Fruit fly (Drosophila melanogaster) whole organism, embryonic: ENCODE results near the gene CG8460.

Experiments
- Abd-B ChIP-seq: fragments of 200-800 bp; sonication (Bioruptor generic); optimal IDR thresholded peaks from 2 replicates; lab custom pipeline; 2018; ENCODE audit warnings: missing biosample characterization, mild to moderate bottlenecking, missing genetic modification characterization, moderate library complexity
- B-H1 ChIP-seq: fragments of 200-800 bp; sonication (Bioruptor generic); IDR thresholded peaks from 3 replicates; pipeline ENCODE4 v1.3.6; 2022; ENCODE audit warnings: missing biosample characterization, missing genetic modification characterization
- BEAF-32 ChIP-seq: fragments of 200-800 bp; sonication (Bioruptor generic); optimal IDR thresholded peaks from 3 replicates; lab custom pipeline; 2017; ENCODE audit warnings: missing biosample characterization, missing genetic modification characterization, mild to moderate bottlenecking, moderate library complexity, missing genetic modification reagents
- CG10274 ChIP-seq: fragments of 200-800 bp; sonication (Bioruptor generic); optimal IDR thresholded peaks from 3 replicates; lab custom pipeline; 2017; ENCODE audit warnings: missing biosample characterization, mild to moderate bottlenecking, missing genetic modification characterization
- CG12744 ChIP-seq: fragments of 200-800 bp; sonication (Bioruptor generic); optimal IDR thresholded peaks from 2 replicates; lab custom pipeline; 2016; ENCODE audit warnings: missing biosample characterization, missing genetic modification characterization
- CG12769 ChIP-seq: fragments of 200-800 bp; sonication (Bioruptor generic); optimal IDR thresholded peaks from 2 replicates; lab custom pipeline; 2019; ENCODE audit warnings: missing biosample characterization, mild to moderate bottlenecking, missing genetic modification characterization, moderate library complexity
- CG13296 ChIP-seq: fragments of 200-800 bp; sonication (Bioruptor generic); optimal IDR thresholded peaks from 3 replicates; lab custom pipeline; 2018; ENCODE audit warnings: missing biosample characterization, mild to moderate bottlenecking, missing genetic modification characterization
- CG15479 ChIP-seq: fragments of 200-800 bp; sonication (Bioruptor generic); optimal IDR thresholded peaks from 3 replicates; lab custom pipeline; 2019; ENCODE audit warnings: missing biosample characterization, mild to moderate bottlenecking, missing genetic modification characterization, moderate library complexity
- CG16813 ChIP-seq: fragments of 200-800 bp; sonication (Bioruptor generic); IDR thresholded peaks from 3 replicates; pipeline ENCODE4 v1.3.6; 2022; ENCODE audit warnings: missing biosample characterization, missing genetic modification characterization; ENCODE audit not compliant: partially characterized antibody
- CG18262 ChIP-seq: fragments of 200-800 bp; optimal IDR thresholded peaks from 3 replicates; lab custom pipeline; 2019; ENCODE audit warnings: missing biosample characterization, mild to moderate bottlenecking, missing genetic modification characterization, moderate library complexity
- CG18764 ChIP-seq: fragments of 200-800 bp; sonication (Bioruptor generic); optimal IDR thresholded peaks from 3 replicates; lab custom pipeline; 2016; ENCODE audit warnings: missing biosample characterization, missing genetic modification characterization
- CG2116 ChIP-seq: fragments of 200-800 bp; sonication (Bioruptor generic); optimal IDR thresholded peaks from 3 replicates; lab custom pipeline; 2018; ENCODE audit warnings: missing biosample characterization, mild to moderate bottlenecking, missing genetic modification characterization
- CG2120 ChIP-seq: fragments of 200-800 bp; sonication (Bioruptor generic); optimal IDR thresholded peaks from 3 replicates; lab custom pipeline; 2016; ENCODE audit warnings: missing biosample characterization, missing genetic modification characterization
- CG2129 ChIP-seq: fragments of 200-800 bp; sonication (Bioruptor generic); IDR thresholded peaks from 2 replicates; pipeline ENCODE4 v1.3.6; 2022; ENCODE audit warnings: missing biosample characterization, missing genetic modification characterization; ENCODE audit not compliant: partially characterized antibody
- CG2875 ChIP-seq: fragments of 200-800 bp; sonication (Bioruptor generic); optimal IDR thresholded peaks from 2 replicates; lab custom pipeline; 2017; ENCODE audit warnings: missing biosample characterization, mild to moderate bottlenecking, missing genetic modification characterization, missing genetic modification reagents
- CG3065 ChIP-seq: fragments of 200-800 bp; sonication (Bioruptor generic); optimal IDR thresholded peaks from 2 replicates; lab custom pipeline; 2016; ENCODE audit warnings: missing biosample characterization, missing genetic modification characterization
- CG31441 ChIP-seq: fragments of 200-800 bp; sonication (Bioruptor generic); IDR thresholded peaks from 2 replicates; pipeline ENCODE4 v1.3.6; 2022; ENCODE audit warnings: missing biosample characterization, missing genetic modification characterization
- CG3281 ChIP-seq: fragments of 200-800 bp; sonication (Bioruptor generic); optimal IDR thresholded peaks from 3 replicates; lab custom pipeline; 2017; ENCODE audit warnings: missing biosample characterization, mild to moderate bottlenecking, missing genetic modification characterization
- CG3407 ChIP-seq: fragments of 200-800 bp; sonication (Bioruptor generic); optimal IDR thresholded peaks from 2 replicates; lab custom pipeline; 2018; ENCODE audit warnings: missing biosample characterization, mild to moderate bottlenecking, missing genetic modification characterization
- CG3995 ChIP-seq: fragments of 200-800 bp; sonication (Bioruptor generic); optimal IDR thresholded peaks from 3 replicates; lab custom pipeline; 2016; ENCODE audit warnings: missing biosample characterization, missing genetic modification characterization
- CG5953 ChIP-seq: fragments of 200-800 bp; sonication (Bioruptor generic); IDR thresholded peaks from 2 replicates; pipeline ENCODE4 v1.3.6; 2022; ENCODE audit warnings: missing biosample characterization, missing genetic modification characterization
- CG7556 ChIP-seq: fragments of 200-800 bp; sonication (Bioruptor generic); optimal IDR thresholded peaks from 2 replicates; lab custom pipeline; 2017; ENCODE audit warnings: missing biosample characterization, mild to moderate bottlenecking, missing genetic modification characterization
- Camta ChIP-seq: fragments of 200-800 bp; sonication (Bioruptor generic); optimal IDR thresholded peaks from 2 replicates; lab custom pipeline; 2016; ENCODE audit warnings: missing biosample characterization, missing genetic modification characterization
- CoRest ChIP-seq: fragments of 200-800 bp; sonication (Bioruptor generic); optimal IDR thresholded peaks from 3 replicates; lab custom pipeline; 2018; ENCODE audit warnings: missing biosample characterization, mild to moderate bottlenecking, missing genetic modification characterization, moderate library complexity
- D19A ChIP-seq: fragments of 200-800 bp; optimal IDR thresholded peaks from 3 replicates; lab custom pipeline; 2019; ENCODE audit warnings: missing biosample characterization, mild to moderate bottlenecking, missing genetic modification characterization, moderate library complexity
- Dad ChIP-seq: fragments of 200-800 bp; sonication (Bioruptor generic); optimal IDR thresholded peaks from 3 replicates; lab custom pipeline; 2016; ENCODE audit warnings: missing biosample characterization, missing genetic modification characterization
- Elba2 ChIP-seq: fragments of 200-800 bp; sonication (Bioruptor generic); optimal IDR thresholded peaks from 3 replicates; lab custom pipeline; 2016; ENCODE audit warnings: missing biosample characterization, missing genetic modification characterization
- HLH54F ChIP-seq: fragments of 200-800 bp; sonication (Bioruptor generic); optimal IDR thresholded peaks from 3 replicates; lab custom pipeline; 2016; ENCODE audit warnings: missing biosample characterization, missing genetic modification characterization
- HmgZ ChIP-seq: fragments of 200-800 bp; sonication (Bioruptor generic); optimal IDR thresholded peaks from 2 replicates; lab custom pipeline; 2018; ENCODE audit warnings: missing biosample characterization, mild to moderate bottlenecking, missing genetic modification characterization
- Hmx ChIP-seq: fragments of 200-800 bp; sonication (Bioruptor generic); optimal IDR thresholded peaks from 2 replicates; lab custom pipeline; 2016; ENCODE audit warnings: missing biosample characterization, missing genetic modification characterization
- Hr51 ChIP-seq, 2 experiments: fragments of 200-800 bp; sonication (Bioruptor generic); optimal IDR thresholded peaks; 2 replicates in 1 of 2; 3 replicates in 1 of 2; lab custom pipeline; 2016 to 2018; ENCODE audit warnings: missing biosample characterization in 2 of 2, missing genetic modification characterization in 2 of 2, mild to moderate bottlenecking in 1 of 2, moderate library complexity in 1 of 2
- Hr78 ChIP-seq, 2 experiments: fragments of 200-800 bp in 1 of 2; fragments of >200 bp in 1 of 2; sonication (Bioruptor generic) in 1 of 2; optimal IDR thresholded peaks; 2 replicates each; lab custom pipeline; 2017 to 2019; ENCODE audit warnings: missing biosample characterization in 2 of 2, missing genetic modification characterization in 2 of 2, mild to moderate bottlenecking in 1 of 2, moderate library complexity in 1 of 2
- NC2β ChIP-seq: fragments of 200-800 bp; sonication (Bioruptor generic); optimal IDR thresholded peaks from 2 replicates; lab custom pipeline; 2016; ENCODE audit warnings: missing biosample characterization, missing genetic modification characterization
- Oli ChIP-seq: fragments of 200-800 bp; sonication (Bioruptor generic); optimal IDR thresholded peaks from 2 replicates; lab custom pipeline; 2018; ENCODE audit warnings: missing biosample characterization, mild to moderate bottlenecking, missing genetic modification characterization, moderate library complexity
- Rfx ChIP-seq: fragments of 200-800 bp; sonication (Bioruptor generic); IDR thresholded peaks from 2 replicates; pipeline ENCODE4 v1.3.6; 2022; ENCODE audit warnings: missing biosample characterization, missing genetic modification characterization
- Sin3A ChIP-seq: fragments of >200 bp; optimal IDR thresholded peaks from 2 replicates; lab custom pipeline; 2018
- Six4 ChIP-seq: fragments of 200-800 bp; sonication (Bioruptor generic); optimal IDR thresholded peaks from 2 replicates; lab custom pipeline; 2016; ENCODE audit warnings: missing biosample characterization, missing genetic modification characterization
- Xrp1 ChIP-seq: fragments of 200-800 bp; sonication (Bioruptor generic); IDR thresholded peaks from 2 replicates; pipeline ENCODE4 v1.3.6; 2022; ENCODE audit warnings: missing biosample characterization, missing genetic modification characterization
- btn ChIP-seq: fragments of 200-800 bp; sonication (Bioruptor generic); optimal IDR thresholded peaks from 2 replicates; lab custom pipeline; 2016; ENCODE audit warnings: missing biosample characterization, missing genetic modification characterization
- chm ChIP-seq: fragments of 200-800 bp; sonication (Bioruptor generic); IDR thresholded peaks from 2 replicates; pipeline ENCODE4 v1.3.6; 2022; ENCODE audit warnings: missing biosample characterization, missing genetic modification characterization
- crol ChIP-seq: fragments of 200-800 bp; sonication (Bioruptor generic); IDR thresholded peaks from 2 replicates; pipeline ENCODE4 v1.3.6; 2022; ENCODE audit warnings: missing biosample characterization, missing genetic modification characterization
- hb ChIP-seq: fragments of 200-800 bp; sonication (Bioruptor generic); IDR thresholded peaks from 3 replicates; pipeline ENCODE4 v1.3.6; 2022; ENCODE audit warnings: missing biosample characterization, missing genetic modification characterization; ENCODE audit not compliant: partially characterized antibody
- mam ChIP-seq: fragments of 200-800 bp; sonication (Bioruptor generic); optimal IDR thresholded peaks from 3 replicates; lab custom pipeline; 2016; ENCODE audit warnings: missing biosample characterization, missing genetic modification characterization
- onecut ChIP-seq: fragments of 200-800 bp; sonication (Bioruptor generic); IDR thresholded peaks from 2 replicates; pipeline ENCODE4 v1.3.6; 2022; ENCODE audit warnings: missing biosample characterization, missing genetic modification characterization
- otp ChIP-seq: fragments of 200-800 bp; sonication (Bioruptor generic); IDR thresholded peaks from 3 replicates; pipeline ENCODE4, ENCODE4 v1.3.6; 2022; ENCODE audit warnings: missing biosample characterization, missing genetic modification characterization
- schlank ChIP-seq: fragments of 200-800 bp; sonication (Bioruptor generic); optimal IDR thresholded peaks from 2 replicates; lab custom pipeline; 2018; ENCODE audit warnings: missing biosample characterization, mild to moderate bottlenecking, missing genetic modification characterization
- sens ChIP-seq: fragments of 200-800 bp; sonication (Bioruptor generic); peaks from one replicate; lab custom pipeline; 2016; ENCODE audit warnings: missing biosample characterization, missing genetic modification characterization
- sob ChIP-seq: fragments of 200-800 bp; sonication (Bioruptor generic); IDR thresholded peaks from 2 replicates; pipeline ENCODE4 v1.3.6; 2022; ENCODE audit warnings: missing biosample characterization, missing genetic modification characterization
- sr ChIP-seq: fragments of 200-800 bp; sonication (Bioruptor generic); IDR thresholded peaks from 3 replicates; pipeline ENCODE4 v1.3.6; 2022; ENCODE audit warnings: missing biosample characterization, missing genetic modification characterization
- twi ChIP-seq: fragments of 200-800 bp; optimal IDR thresholded peaks from 2 replicates; lab custom pipeline; 2019; ENCODE audit warnings: missing biosample characterization, mild to moderate bottlenecking, missing genetic modification characterization, moderate library complexity
- zfh2 ChIP-seq: fragments of 200-800 bp; sonication (Bioruptor generic); optimal IDR thresholded peaks from 2 replicates; lab custom pipeline; 2016; ENCODE audit warnings: missing biosample characterization, missing genetic modification characterization

CG8460 gene

DNA sequence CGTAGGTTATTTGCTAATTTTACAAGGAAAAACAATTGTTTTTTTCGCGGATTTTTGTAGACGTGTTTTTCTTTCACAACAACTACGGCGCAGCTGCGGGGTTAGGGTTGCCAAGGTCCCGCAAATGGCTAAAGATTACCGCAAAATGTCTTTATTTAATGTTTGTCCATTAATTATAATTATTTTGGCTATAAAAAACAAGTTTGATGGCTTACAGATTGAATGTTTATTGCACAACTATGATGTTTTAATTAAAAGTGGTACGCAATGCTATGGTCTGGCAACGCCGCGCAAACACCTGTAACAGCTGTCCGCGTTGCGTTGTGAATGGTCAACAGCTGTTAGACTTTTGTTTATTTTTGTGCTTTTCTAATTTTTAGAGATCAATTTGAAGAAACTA is 40.3 kb upstream of the CG8460 start (continued):
- TF ChIP-seq Camta (GFP tag; lab: Kevin White, UChicago): peak; percentile 50
- peak; percentile 40 for TF ChIP-seq CG3995 (GFP tag; lab: Kevin White, UChicago)
- peak; percentile 21 for TF ChIP-seq Oli (tag; lab: Kevin White, UChicago)
- TF ChIP-seq twi: peak; percentile 55
- TF ChIP-seq Dad (GFP tag; lab: Kevin White, UChicago): peak; percentile 73
- peak; percentile 61 for TF ChIP-seq CG18262
- no peak for TF ChIP-seq crol (GFP tag; lab: Robert Waterston, UW)
- peak; percentile 72 for TF ChIP-seq Xrp1 (GFP tag; lab: Robert Waterston, UW)
- peak; percentile 80 for TF ChIP-seq HmgZ
- TF ChIP-seq CoRest (tag; lab: Kevin White, UChicago): peak; percentile 76
- TF ChIP-seq CG3281 (GFP tag; lab: Kevin White, UChicago): peak; percentile 82
- peak; percentile 25 for TF ChIP-seq CG3065 (GFP tag; lab: Kevin White, UChicago)
- peak; percentile 94 for TF ChIP-seq sens (GFP tag; lab: Kevin White, UChicago)
- no peak for TF ChIP-seq onecut (GFP tag; lab: Robert Waterston, UW)
- peak; percentile 81 for TF ChIP-seq mam (GFP tag; lab: Kevin White, UChicago)
- no peak for TF ChIP-seq Elba2
- TF ChIP-seq chm: 0 out of 2 replicates have a peak, but pooled peaks have one; percentile 18
- TF ChIP-seq HLH54F (GFP tag; lab: Kevin White, UChicago): peak; percentile 76
- TF ChIP-seq otp (GFP tag; lab: Robert Waterston, UW): 0 out of 3 replicates have a peak, but pooled peaks have one; percentile 33
- peak; percentile 70 for TF ChIP-seq CG31441 (GFP tag; lab: Robert Waterston, UW)
- no peak for TF ChIP-seq CG5953 (GFP tag; lab: Robert Waterston, UW)
- TF ChIP-seq sob: peak; percentile 62
- peak; percentile 75 for TF ChIP-seq CG12769
- peak; percentile 62 for TF ChIP-seq Sin3A (lab: Kevin White, UChicago)
- peak; percentile 10 for TF ChIP-seq CG12744 (GFP tag; lab: Kevin White, UChicago)
- TF ChIP-seq CG7556 (GFP tag; lab: Kevin White, UChicago): peak; percentile 61
- TF ChIP-seq zfh2: peak; percentile 78
- peak; percentile 6 for TF ChIP-seq CG2875
- no peak for TF ChIP-seq Hr78 (GFP tag; optimal IDR thresholded peaks at IDR 0.05; lab: Kevin White, UChicago)
- TF ChIP-seq NC2β (GFP tag; lab: Kevin White, UChicago): peak; percentile 43
- TF ChIP-seq hb: no peak
- TF ChIP-seq D19A (tag; lab: Kevin White, UChicago): peak; percentile 29
- TF ChIP-seq btn (GFP tag; lab: Kevin White, UChicago): peak; percentile 21
- peak; percentile 28 for TF ChIP-seq Hmx (GFP tag; lab: Kevin White, UChicago)
- peak; percentile 48 for TF ChIP-seq CG15479 (GFP tag; lab: Kevin White, UChicago)
- TF ChIP-seq CG2120 (GFP tag; lab: Kevin White, UChicago): peak; percentile 87
- TF ChIP-seq Rfx: peak; percentile 79
- TF ChIP-seq Hr51 (GFP tag; optimal IDR thresholded peaks at IDR 0.05; lab: Kevin White, UChicago): peak; percentile 57 to 64
- 0 out of 3 replicates have a peak, but pooled peaks have one; percentile 16 for TF ChIP-seq CG16813 (GFP tag; lab: Robert Waterston, UW)
- TF ChIP-seq CG2129 (GFP tag; lab: Robert Waterston, UW): no peak
- TF ChIP-seq CG10274: peak; percentile 7
- peak; percentile 51 for TF ChIP-seq CG2116 (GFP tag; lab: Kevin White, UChicago)
- TF ChIP-seq schlank (tag; lab: Kevin White, UChicago): peak; percentile 3
- TF ChIP-seq CG3407 (GFP tag; lab: Kevin White, UChicago): no peak
- TF ChIP-seq CG18764 (GFP tag; lab: Kevin White, UChicago): peak; percentile 59
- TF ChIP-seq BEAF-32 (GFP tag; lab: Kevin White, UChicago): peak; percentile 43
- peak; percentile 68 for TF ChIP-seq CG13296
- TF ChIP-seq Abd-B (GFP tag; lab: Kevin White, UChicago): peak; percentile 70
- no peak for TF ChIP-seq sr (GFP tag; lab: Robert Waterston, UW)
- peak; percentile 70 for TF ChIP-seq Six4
- TF ChIP-seq B-H1: peak; percentile 60; the same call in 1 of the 3 replicates
